Fruit fly (Drosophila melanogaster): ENCODE results near the gene CG4511.

Gene CG4511

dm6 chr3R:10888633-10889519 is 34.6 kb downstream of the CG4511 start:
- TF ChIP-seq Hr3 (GFP tag; optimal IDR thresholded peaks at IDR 0.05): no peak
- no peak for TF ChIP-seq CG17802 (tag; optimal IDR thresholded peaks at IDR 0.05)
- TF ChIP-seq Dll (GFP tag; IDR thresholded peaks at IDR 0.05; ENCODE audit: partially characterized antibody): peak; percentile 57; the same call in 3 of the 4 replicates
- no peak; the same call in 2 of the 3 replicates for TF ChIP-seq CG6175 (GFP tag; IDR thresholded peaks at IDR 0.05)
- TF ChIP-seq Bdp1 (GFP tag; optimal IDR thresholded peaks at IDR 0.05): no peak
- 0 out of 2 replicates have a peak, but pooled peaks have one; percentile 6 for TF ChIP-seq sim (GFP tag; IDR thresholded peaks at IDR 0.05)
- peak; percentile 51; the same call in 1 of the 3 replicates for TF ChIP-seq so (GFP tag; IDR thresholded peaks at IDR 0.05)
- no peak for TF ChIP-seq CG10565 (GFP tag; optimal IDR thresholded peaks at IDR 0.05)
- TF ChIP-seq gfzf (GFP tag; optimal IDR thresholded peaks at IDR 0.05): no peak
- no peak for TF ChIP-seq esg (GFP tag; conservative IDR thresholded peaks at IDR 0.05)
- TF ChIP-seq onecut (GFP tag; IDR thresholded peaks at IDR 0.05): peak; percentile 40; the same call in 1 of the 2 replicates
- TF ChIP-seq Fer3 (tag; optimal IDR thresholded peaks at IDR 0.05): peak; percentile 50
- no peak for TF ChIP-seq CG6791 (GFP tag; IDR thresholded peaks at IDR 0.05; ENCODE audit: partially characterized antibody)
- TF ChIP-seq mirr (GFP tag; optimal IDR thresholded peaks at IDR 0.05): peak; percentile 82
- peak; percentile 40; the same call in 1 of the 2 replicates for TF ChIP-seq unc-4 (GFP tag; IDR thresholded peaks at IDR 0.05; ENCODE audit: partially characterized antibody)
- TF ChIP-seq NFAT (GFP tag; IDR thresholded peaks at IDR 0.05): peak; percentile 78
- TF ChIP-seq gt (GFP tag; IDR thresholded peaks at IDR 0.05): no peak
- no peak for TF ChIP-seq wdn (GFP tag; IDR thresholded peaks at IDR 0.05)
- TF ChIP-seq B-H2 (GFP tag; optimal IDR thresholded peaks at IDR 0.05): no peak
- no peak for TF ChIP-seq Sry-δ (GFP tag; optimal IDR thresholded peaks at IDR 0.05)
- TF ChIP-seq Sox100B (GFP tag; optimal IDR thresholded peaks at IDR 0.05): no peak
- no peak for TF ChIP-seq Dad (GFP tag; optimal IDR thresholded peaks at IDR 0.05)
- peak; percentile 40 for TF ChIP-seq CG10366 (GFP tag; IDR thresholded peaks at IDR 0.05)
- TF ChIP-seq Stat92E (GFP tag; optimal IDR thresholded peaks at IDR 0.05): no peak
- TF ChIP-seq Side (GFP tag; optimal IDR thresholded peaks at IDR 0.05): peak; percentile 4
- peak; percentile 52; the same call in 1 of the 3 replicates for TF ChIP-seq CG34422 (GFP tag; IDR thresholded peaks at IDR 0.05)
- TF ChIP-seq Opbp (GFP tag; IDR thresholded peaks at IDR 0.05; ENCODE audit: partially characterized antibody): no peak
- TF ChIP-seq CG9932 (GFP tag; IDR thresholded peaks at IDR 0.05): peak; percentile 75
- no peak for TF ChIP-seq psq (GFP tag; optimal IDR thresholded peaks at IDR 0.05)
- TF ChIP-seq trh (GFP tag; optimal IDR thresholded peaks at IDR 0.05): no peak
- no peak for TF ChIP-seq CG8765 (GFP tag; IDR thresholded peaks at IDR 0.05)
- peak; percentile 47; the same call in 1 of the 2 replicates for TF ChIP-seq lmd (GFP tag; IDR thresholded peaks at IDR 0.05)
- no peak for TF ChIP-seq trem (tag; optimal IDR thresholded peaks at IDR 0.05)
- TF ChIP-seq CG10274 (GFP tag; optimal IDR thresholded peaks at IDR 0.05): peak; percentile 98
- peak; percentile 43 for TF ChIP-seq CG2120 (GFP tag; optimal IDR thresholded peaks at IDR 0.05)
- no peak for TF ChIP-seq CG33557 (GFP tag; optimal IDR thresholded peaks at IDR 0.05)
- TF ChIP-seq fd64A (GFP tag; optimal IDR thresholded peaks at IDR 0.05): no peak
- TF ChIP-seq Six4 (GFP tag; optimal IDR thresholded peaks at IDR 0.05): no peak
- no peak; the same call in 1 of the 2 replicates for TF ChIP-seq ranshi (GFP tag; IDR thresholded peaks at IDR 0.05)
- no peak for TF ChIP-seq pnt (GFP tag; optimal IDR thresholded peaks at IDR 0.05)
- TF ChIP-seq CG4360 (GFP tag; IDR thresholded peaks at IDR 0.05): no peak
- no peak for TF ChIP-seq p53 (GFP tag; optimal IDR thresholded peaks at IDR 0.05)
- no peak for TF ChIP-seq MESR4 (GFP tag; optimal IDR thresholded peaks at IDR 0.05)
- TF ChIP-seq Hsf (GFP tag; optimal IDR thresholded peaks at IDR 0.05): no peak
- peak; percentile 20 for TF ChIP-seq CG10147 (GFP tag; optimal IDR thresholded peaks at IDR 0.05)
- TF ChIP-seq ab (GFP tag; optimal IDR thresholded peaks at IDR 0.05): no peak
- no peak for TF ChIP-seq Hmx (GFP tag; optimal IDR thresholded peaks at IDR 0.05)
- TF ChIP-seq nerfin-2 (GFP tag; IDR thresholded peaks at IDR 0.05; ENCODE audit: partially characterized antibody): no peak
- no peak for TF ChIP-seq tgo (GFP tag; IDR thresholded peaks at IDR 0.05)

Measured in whole organism, embryonic.